Worm (Caenorhabditis elegans): ENCODE measurements around the gene ire-1.

ce11 chrII:8102041-8102440, 22.7 kb downstream of the ire-1 start, which contains the start of gene sre-2:
- TF ChIP-seq lin-13 (tag; optimal IDR thresholded peaks at IDR 0.05) (no peak), nhr-237 (tag; optimal IDR thresholded peaks at IDR 0.05) (no peak), hlh-1 (tag; optimal IDR thresholded peaks at IDR 0.05) (no peak), snpc-4 (tag; optimal IDR thresholded peaks at IDR 0.05) (no peak), elt-1 (tag; optimal IDR thresholded peaks at IDR 0.05; ENCODE audit: borderline replicate concordance, insufficient read depth) (no peak), tbx-8 (GFP tag; optimal IDR thresholded peaks at IDR 0.05) (no peak)
